Fruit fly (Drosophila melanogaster) S2 (cell line): ENCODE results near the gene CG14095.

Experiments
- CG8478 ChIP-seq: fragments of >200 bp; optimal IDR thresholded peaks from 2 replicates; lab custom pipeline; 2018
- CTCF ChIP-seq, 2 experiments: fragments of >200 bp; optimal IDR thresholded peaks; 2 replicates each; lab custom pipeline; 2018

dm6 chr3L:19444092-19444491, 20.5 kb downstream of the CG14095 start:
- no peak for TF ChIP-seq CTCF (optimal IDR thresholded peaks at IDR 0.05; lab: Kevin White, UChicago)
- no peak for TF ChIP-seq CG8478 (lab: Kevin White, UChicago)
